Fruit fly (Drosophila melanogaster): ENCODE data around the gene pelo.

The pelo gene

DNA sequence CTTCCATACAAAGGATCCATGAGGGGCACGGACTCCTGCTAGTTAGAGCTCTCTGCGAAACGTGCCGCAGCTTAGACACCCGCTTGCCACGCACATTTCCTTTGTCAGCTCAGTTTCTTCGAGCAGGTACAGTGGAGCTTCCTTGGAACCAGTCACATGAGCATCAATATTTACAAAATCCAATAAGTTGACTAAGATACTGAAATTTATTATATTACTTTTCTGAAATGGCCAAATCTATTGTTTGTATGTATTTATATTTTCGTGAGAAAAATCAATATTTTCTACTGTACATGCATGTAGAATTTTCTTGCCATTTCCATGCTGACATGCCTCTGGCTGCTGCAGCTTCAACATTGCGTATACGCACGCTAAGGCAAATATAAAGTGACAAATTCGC is 37.6 kb upstream of the pelo start (continued):
- no peak for TF ChIP-seq CG8388 (GFP tag; optimal IDR thresholded peaks at IDR 0.05)
- TF ChIP-seq CG2199 (GFP tag; IDR thresholded peaks at IDR 0.05), result no peak
- TF ChIP-seq CG7271 (tag; optimal IDR thresholded peaks at IDR 0.05), result no peak
- TF ChIP-seq zen2 (GFP tag; IDR thresholded peaks at IDR 0.05; ENCODE audit: partially characterized antibody), result no peak
- TF ChIP-seq Fer3 (tag; optimal IDR thresholded peaks at IDR 0.05), result no peak
- no peak for TF ChIP-seq hb (GFP tag; IDR thresholded peaks at IDR 0.05; ENCODE audit: partially characterized antibody)
- TF ChIP-seq CG1233 (GFP tag; optimal IDR thresholded peaks at IDR 0.05), result no peak
- no peak for TF ChIP-seq Trl (optimal IDR thresholded peaks at IDR 0.05)
- TF ChIP-seq Trl (GFP tag; optimal IDR thresholded peaks at IDR 0.05), result no peak
- no peak for TF ChIP-seq emc (GFP tag; optimal IDR thresholded peaks at IDR 0.05)
- TF ChIP-seq grau (tag; optimal IDR thresholded peaks at IDR 0.05), result peak; percentile 46
- no peak for TF ChIP-seq MTF-1 (GFP tag; optimal IDR thresholded peaks at IDR 0.05; ENCODE audit: borderline replicate concordance)
- 0 out of 3 replicates have a peak, but pooled peaks have one; percentile 11 for TF ChIP-seq row (GFP tag; IDR thresholded peaks at IDR 0.05)
- no peak for TF ChIP-seq gsb (GFP tag; IDR thresholded peaks at IDR 0.05)
- TF ChIP-seq dm (GFP tag; optimal IDR thresholded peaks at IDR 0.05), result no peak
- peak; percentile 16 for TF ChIP-seq CG11504 (tag; optimal IDR thresholded peaks at IDR 0.05)
- TF ChIP-seq crol (GFP tag; IDR thresholded peaks at IDR 0.05), result no peak
- no peak for TF ChIP-seq sima (GFP tag; optimal IDR thresholded peaks at IDR 0.05)
- TF ChIP-seq CG7357 (GFP tag; IDR thresholded peaks at IDR 0.05), result no peak
- no peak for TF ChIP-seq TFAM (GFP tag; optimal IDR thresholded peaks at IDR 0.05)
- no peak for TF ChIP-seq ems (GFP tag; optimal IDR thresholded peaks at IDR 0.05)
- no peak for TF ChIP-seq cas (GFP tag; IDR thresholded peaks at IDR 0.05)
- TF ChIP-seq Hey (tag; optimal IDR thresholded peaks at IDR 0.05), result no peak
- TF ChIP-seq YL-1 (GFP tag; optimal IDR thresholded peaks at IDR 0.05), result no peak
- no peak for TF ChIP-seq CG2889 (GFP tag; IDR thresholded peaks at IDR 0.05)
- TF ChIP-seq CG2678 (tag; optimal IDR thresholded peaks at IDR 0.05), result peak; percentile 7
- no peak for TF ChIP-seq C15 (GFP tag; IDR thresholded peaks at IDR 0.05)
- TF ChIP-seq tll (GFP tag; optimal IDR thresholded peaks at IDR 0.05), result no peak
- TF ChIP-seq CG3065 (GFP tag; optimal IDR thresholded peaks at IDR 0.05), result no peak
- TF ChIP-seq CG10979 (tag; optimal IDR thresholded peaks at IDR 0.05), result no peak
- TF ChIP-seq oc (tag; optimal IDR thresholded peaks at IDR 0.05), result no peak
- TF ChIP-seq Atf6 (GFP tag; IDR thresholded peaks at IDR 0.05), result no peak
- TF ChIP-seq CG10565 (GFP tag; optimal IDR thresholded peaks at IDR 0.05), result no peak

- TF ChIP-seq Rfx (GFP tag; IDR thresholded peaks at IDR 0.05), result peak; percentile 32; the same call in 1 of the 2 replicates
- no peak for TF ChIP-seq CG6854 (GFP tag; optimal IDR thresholded peaks at IDR 0.05)
- peak; percentile 27 for TF ChIP-seq dmrt99B (tag; optimal IDR thresholded peaks at IDR 0.05)
- no peak for TF ChIP-seq esg (GFP tag; conservative IDR thresholded peaks at IDR 0.05)
- TF ChIP-seq lab (GFP tag; optimal IDR thresholded peaks at IDR 0.05), result peak; percentile 50
- TF ChIP-seq Mrtf (GFP tag; IDR thresholded peaks at IDR 0.05), result no peak
- no peak for TF ChIP-seq Dad (GFP tag; optimal IDR thresholded peaks at IDR 0.05)
- TF ChIP-seq row (GFP tag; IDR thresholded peaks at IDR 0.05), result peak; percentile 40; the same call in 1 of the 3 replicates
- peak; percentile 7 for TF ChIP-seq nmo (GFP tag; optimal IDR thresholded peaks at IDR 0.05)
- peak; percentile 57 for TF ChIP-seq slbo (GFP tag; IDR thresholded peaks at IDR 0.05)
- no peak for TF ChIP-seq kay (GFP tag; optimal IDR thresholded peaks at IDR 0.05)
- peak; percentile 55; the same call in 2 of the 3 replicates for TF ChIP-seq dysf (GFP tag; IDR thresholded peaks at IDR 0.05)
- no peak for TF ChIP-seq Dp (GFP tag; optimal IDR thresholded peaks at IDR 0.05)
- TF ChIP-seq Sox102F (GFP tag; optimal IDR thresholded peaks at IDR 0.05), result peak; percentile 7
- TF ChIP-seq CG2678 (tag; optimal IDR thresholded peaks at IDR 0.05), result peak; percentile 44
- peak; percentile 42; the same call in 1 of the 2 replicates for TF ChIP-seq Xrp1 (GFP tag; IDR thresholded peaks at IDR 0.05)
- 0 out of 2 replicates have a peak, but pooled peaks have one; percentile 25 for TF ChIP-seq ranshi (GFP tag; IDR thresholded peaks at IDR 0.05)
- no peak for TF ChIP-seq jigr1 (GFP tag; IDR thresholded peaks at IDR 0.05)
- no peak for TF ChIP-seq cas (GFP tag; IDR thresholded peaks at IDR 0.05)
- peak; percentile 24; the same call in 1 of the 2 replicates for TF ChIP-seq Ada2b (GFP tag; IDR thresholded peaks at IDR 0.05)
- no peak for TF ChIP-seq CG2875 (GFP tag; optimal IDR thresholded peaks at IDR 0.05)
- no peak for TF ChIP-seq CG33213 (GFP tag; optimal IDR thresholded peaks at IDR 0.05)
Measured at dm6 chr2L:9669354-9669753, 31.3 kb upstream of the pelo start.
